Fruit fly (Drosophila melanogaster): ENCODE measurements around the gene crp.

crp gene

DNA sequence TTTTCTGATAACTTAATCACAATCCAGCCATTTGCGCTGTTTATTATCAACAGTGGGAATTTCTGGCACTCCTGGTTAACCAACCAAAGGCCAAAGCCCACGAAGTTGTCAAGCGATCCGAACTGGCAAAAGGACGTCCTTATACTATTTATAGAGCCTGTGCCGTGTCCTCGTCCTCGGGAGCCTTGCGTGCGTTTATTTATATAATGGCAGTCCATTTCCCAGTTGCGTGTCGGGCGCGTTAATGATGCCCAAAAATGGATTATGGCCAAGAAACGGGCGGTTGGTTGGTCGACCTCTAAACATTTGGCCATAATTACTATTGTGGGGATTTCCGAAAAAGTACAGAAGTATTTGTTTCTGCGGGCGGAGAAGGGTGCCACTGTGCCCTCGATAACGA is 32.9 kb upstream of the crp start:
- TF ChIP-seq CG18262 (tag; optimal IDR thresholded peaks at IDR 0.05) (no peak), CG10366 (GFP tag; IDR thresholded peaks at IDR 0.05) (no peak), CG17359 (tag; optimal IDR thresholded peaks at IDR 0.05) (no peak), CG30020 (tag; optimal IDR thresholded peaks at IDR 0.05) (no peak), abd-A (tag; optimal IDR thresholded peaks at IDR 0.05) (peak; percentile 43), CG16813 (GFP tag; IDR thresholded peaks at IDR 0.05; ENCODE audit: partially characterized antibody) (no peak), twi (tag; optimal IDR thresholded peaks at IDR 0.05) (no peak), her (GFP tag; optimal IDR thresholded peaks at IDR 0.05) (no peak), sens (GFP tag) (peak; percentile 63), CG2875 (GFP tag; optimal IDR thresholded peaks at IDR 0.05) (no peak), h (optimal IDR thresholded peaks at IDR 0.05) (no peak), CG6254 (GFP tag; optimal IDR thresholded peaks at IDR 0.05) (no peak), D19B (GFP tag; optimal IDR thresholded peaks at IDR 0.05) (no peak), B-H1 (GFP tag; IDR thresholded peaks at IDR 0.05) (no peak), MBD-R2 (GFP tag; IDR thresholded peaks at IDR 0.05) (no peak), Fer1 (GFP tag; optimal IDR thresholded peaks at IDR 0.05) (no peak), Kr (GFP tag; optimal IDR thresholded peaks at IDR 0.05) (no peak), Adf1 (GFP tag; IDR thresholded peaks at IDR 0.05) (no peak), stc (GFP tag; IDR thresholded peaks at IDR 0.05) (no peak), jing (GFP tag; optimal IDR thresholded peaks at IDR 0.05) (no peak), Pdp1 (GFP tag; optimal IDR thresholded peaks at IDR 0.05) (peak in 1 of 2 experiments; percentile 29), emc (GFP tag; optimal IDR thresholded peaks at IDR 0.05) (no peak), crc (GFP tag; optimal IDR thresholded peaks at IDR 0.05) (no peak), CG3995 (GFP tag; optimal IDR thresholded peaks at IDR 0.05) (no peak), Dek (tag; optimal IDR thresholded peaks at IDR 0.05) (no peak), Hr51 (GFP tag; optimal IDR thresholded peaks at IDR 0.05) (no peak), CG9727 (GFP tag; optimal IDR thresholded peaks at IDR 0.05) (no peak), Med (GFP tag) (peak; percentile 27), CG13894 (tag; optimal IDR thresholded peaks at IDR 0.05) (peak; percentile 14), Atf6 (GFP tag; IDR thresholded peaks at IDR 0.05) (0 out of 2 replicates have a peak, but pooled peaks have one; percentile 20), NfI (GFP tag; optimal IDR thresholded peaks at IDR 0.05) (no peak), sqz (GFP tag; optimal IDR thresholded peaks at IDR 0.05) (no peak), CHES-1-like (GFP tag; optimal IDR thresholded peaks at IDR 0.05) (no peak), CrebB (tag; optimal IDR thresholded peaks at IDR 0.05) (no peak), CG10565 (GFP tag; optimal IDR thresholded peaks at IDR 0.05) (no peak), CG2129 (GFP tag; IDR thresholded peaks at IDR 0.05; ENCODE audit: partially characterized antibody) (no peak)

DNA sequence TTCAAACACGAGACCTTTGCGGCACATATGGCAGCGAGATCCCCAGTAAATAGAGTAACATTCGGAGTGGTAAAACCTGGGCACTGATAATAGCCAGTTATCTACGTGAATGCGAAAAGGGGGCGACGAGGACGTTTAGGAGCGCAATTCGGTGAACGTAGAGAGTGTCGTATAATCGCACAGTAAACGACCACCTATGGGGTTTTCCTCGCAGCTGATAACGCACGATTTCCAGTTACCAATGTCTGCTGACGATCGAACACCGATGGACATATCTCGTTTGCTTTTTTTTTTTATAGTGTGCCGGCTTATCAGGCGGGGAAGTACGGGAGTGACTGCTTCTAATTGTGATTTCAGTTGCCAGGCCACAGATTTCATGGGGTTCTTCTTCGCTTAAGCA is 32.2 kb upstream of the crp start:
- TF ChIP-seq GATAe (GFP tag; conservative IDR thresholded peaks at IDR 0.05) (peak; percentile 66), her (GFP tag; optimal IDR thresholded peaks at IDR 0.05) (no peak), Deaf1 (tag; optimal IDR thresholded peaks at IDR 0.05) (peak; percentile 4), sug (tag; optimal IDR thresholded peaks at IDR 0.05) (peak; percentile 99), Hey (tag; optimal IDR thresholded peaks at IDR 0.05) (peak; percentile 22), inv (GFP tag; IDR thresholded peaks at IDR 0.05; ENCODE audit: partially characterized antibody) (no peak), Fer1 (GFP tag; optimal IDR thresholded peaks at IDR 0.05) (peak; percentile 3), sd (tag; optimal IDR thresholded peaks at IDR 0.05) (peak; percentile 34), CG3281 (GFP tag; optimal IDR thresholded peaks at IDR 0.05) (peak; percentile 5), Med (GFP tag) (peak; percentile 56), CG34376 (GFP tag; optimal IDR thresholded peaks at IDR 0.05) (peak; percentile 69), ci (GFP tag; IDR thresholded peaks at IDR 0.05) (0 out of 3 replicates have a peak, but pooled peaks have one; percentile 29), CG2678 (tag; optimal IDR thresholded peaks at IDR 0.05) (peak; percentile 32), CG10543 (GFP tag; optimal IDR thresholded peaks at IDR 0.05) (peak; percentile 51), CG15514 (GFP tag; optimal IDR thresholded peaks at IDR 0.05) (peak; percentile 2), HmgZ (tag; optimal IDR thresholded peaks at IDR 0.05) (peak; percentile 29), exex (tag; optimal IDR thresholded peaks at IDR 0.05) (peak; percentile 87), mirr (GFP tag; optimal IDR thresholded peaks at IDR 0.05) (peak; percentile 90), CG15479 (GFP tag; optimal IDR thresholded peaks at IDR 0.05) (peak; percentile 77)

Data from whole organism, embryonic.